Worm (Caenorhabditis elegans) whole organism, L1 larva: ENCODE data around the gene sem-5.

Source experiments
- C04F5.9 ChIP-seq: sonication (generic microtip); optimal IDR thresholded peaks from 2 replicates; lab custom pipeline; 2016; ENCODE audit warnings: missing genetic modification characterization, missing compliant biosample characterization
- ama-1 ChIP-seq: fragments of 150-350 bp; optimal IDR thresholded peaks from 2 replicates; lab custom pipeline; 2014
- irx-1 ChIP-seq: sonication (generic microtip); optimal IDR thresholded peaks from 2 replicates; lab custom pipeline; 2016; ENCODE audit warnings: missing genetic modification characterization, missing compliant biosample characterization
- mdl-1 ChIP-seq, 2 experiments: fragments of 150-350 bp; optimal IDR thresholded peaks; 2 replicates each; lab custom pipeline; 2014 to 2017; ENCODE audit warnings: missing biosample characterization in 2 of 2, missing genetic modification characterization in 2 of 2, inconsistent platforms in 1 of 2
- nhr-11 ChIP-seq: fragments of 150-350 bp; optimal IDR thresholded peaks from 2 replicates; lab custom pipeline; 2014; ENCODE audit warnings: missing biosample characterization, missing genetic modification characterization
- nhr-237 ChIP-seq: fragments of 150-350 bp; optimal IDR thresholded peaks from 2 replicates; lab custom pipeline; 2014; ENCODE audit warnings: missing biosample characterization, missing genetic modification characterization
- snpc-4 ChIP-seq: fragments of 150-350 bp; optimal IDR thresholded peaks from 2 replicates; lab custom pipeline; 2014; ENCODE audit warnings: missing biosample characterization, missing genetic modification characterization
- zip-4 ChIP-seq: fragments of 200-800 bp; sonication (Bioruptor generic); optimal IDR thresholded peaks from 2 replicates; lab custom pipeline; 2018; ENCODE audit warnings: mild to moderate bottlenecking, missing genetic modification characterization, moderate library complexity, missing compliant biosample characterization

ce11 chrX:7954328-7954727 lies 7.2 kb downstream of the sem-5 start, which contains the start of gene dct-1:
- no peak for TF ChIP-seq zip-4 (GFP tag; lab: Kevin White, UChicago)
- TF ChIP-seq nhr-11 (tag; lab: Kevin White, UChicago), result no peak
- TF ChIP-seq ama-1 (lab: Kevin White, UChicago), result no peak
- TF ChIP-seq mdl-1 (tag; optimal IDR thresholded peaks at IDR 0.05; lab: Kevin White, UChicago), result peak in 1 of 2 experiments; percentile 21
- TF ChIP-seq nhr-237 (tag; lab: Kevin White, UChicago), result no peak
- peak; percentile 8 for TF ChIP-seq irx-1 (tag; lab: Kevin White, UChicago)
- no peak for TF ChIP-seq C04F5.9
- TF ChIP-seq snpc-4 (tag; lab: Kevin White, UChicago), result no peak
